Worm (Caenorhabditis elegans): ENCODE results near the gene F57A8.6.

DNA sequence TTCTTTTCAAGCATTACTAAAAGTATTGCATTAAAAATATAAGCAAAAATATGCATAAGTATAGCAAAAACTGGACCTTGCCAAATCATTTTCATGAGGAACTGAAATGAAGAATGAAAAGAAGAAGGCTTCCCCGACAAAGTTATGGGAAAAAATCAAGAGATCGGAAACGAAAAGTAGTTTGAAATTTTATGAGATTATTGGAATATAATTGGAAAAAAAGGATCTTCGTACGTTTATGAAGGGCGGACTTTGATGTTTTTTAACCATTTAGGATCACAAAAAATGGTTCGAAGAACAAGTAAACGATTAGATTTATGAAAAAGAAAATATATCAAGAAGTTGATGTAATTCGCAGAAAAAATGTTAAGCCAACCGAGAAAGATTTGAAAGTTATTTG, 47.2 kb upstream of the F57A8.6 start, which contains the start of gene srxa-18:
- TF ChIP-seq ama-1 (optimal IDR thresholded peaks at IDR 0.05) (no peak), ets-7 (tag; optimal IDR thresholded peaks at IDR 0.05) (no peak), ceh-13 (GFP tag; optimal IDR thresholded peaks at IDR 0.05) (no peak), hnd-1 (tag; optimal IDR thresholded peaks at IDR 0.05) (no peak), pes-1 (GFP tag; IDR thresholded peaks at IDR 0.05) (no peak), B0310.2 (tag; optimal IDR thresholded peaks at IDR 0.05) (no peak), scrt-1 (GFP tag; IDR thresholded peaks at IDR 0.05) (no peak), hmbx-1 (tag; optimal IDR thresholded peaks at IDR 0.05) (no peak), hmg-4 (GFP tag; optimal IDR thresholded peaks at IDR 0.05) (no peak), tra-4 (tag; optimal IDR thresholded peaks at IDR 0.05) (no peak)

All from whole organism, early embryonic.